Worm (Caenorhabditis elegans) whole organism, L4 larva: ENCODE data around the gene nas-32.

ENCODE experiments used
- aly-2 ChIP-seq: sonication (generic microtip); optimal IDR thresholded peaks from 2 replicates; lab custom pipeline; 2018; ENCODE audit warnings: missing biosample characterization, missing genetic modification characterization
- ceh-28 ChIP-seq: fragments of 150-350 bp; optimal IDR thresholded peaks from 2 replicates; lab custom pipeline; 2014; ENCODE audit warnings: missing biosample characterization, missing genetic modification reagents, missing genetic modification characterization
- ceh-62 ChIP-seq: sonication (generic microtip); optimal IDR thresholded peaks from 2 replicates; lab custom pipeline; 2017; ENCODE audit warnings: missing biosample characterization, missing genetic modification characterization
- dpl-1 ChIP-seq: fragments of 150-350 bp; optimal IDR thresholded peaks from 2 replicates; lab custom pipeline; 2014; ENCODE audit warnings: missing biosample characterization, missing genetic modification reagents, missing genetic modification characterization
- duxl-1 ChIP-seq: sonication (generic microtip); optimal IDR thresholded peaks from 2 replicates; lab custom pipeline; 2016; ENCODE audit warnings: mild to moderate bottlenecking, missing genetic modification characterization, moderate library complexity, missing compliant biosample characterization; ENCODE audit not compliant: poor library complexity
- egl-27 ChIP-seq: sonication (generic microtip); optimal IDR thresholded peaks from 3 replicates; lab custom pipeline; 2017; ENCODE audit warnings: missing biosample characterization, missing genetic modification reagents, missing genetic modification characterization
- lin-39 ChIP-seq: fragments of 150-350 bp; optimal IDR thresholded peaks from 2 replicates; lab custom pipeline; 2014; ENCODE audit warnings: missing biosample characterization, missing genetic modification reagents, missing genetic modification characterization
- lir-3 ChIP-seq: sonication (generic microtip); optimal IDR thresholded peaks from 2 replicates; lab custom pipeline; 2016; ENCODE audit warnings: mild to moderate bottlenecking, missing genetic modification characterization, missing compliant biosample characterization
- nhr-76 ChIP-seq: fragments of 150-350 bp; optimal IDR thresholded peaks from 2 replicates; lab custom pipeline; 2014; ENCODE audit warnings: missing biosample characterization, missing genetic modification characterization
- unc-62 ChIP-seq, 3 experiments: fragments of 150-350 bp in 1 of 3; sonication (generic microtip); optimal IDR thresholded peaks in 2 of 3; peaks in 1 of 3; 1 replicate in 1 of 3; 2 replicates in 2 of 3; lab custom pipeline; 2014 to 2017; ENCODE audit warnings: missing biosample characterization in 3 of 3, missing genetic modification characterization in 3 of 3, missing genetic modification reagents in 3 of 3, missing genotype in 1 of 3
- ztf-11 ChIP-seq: fragments of 150-350 bp; optimal IDR thresholded peaks from 2 replicates; lab custom pipeline; 2014; ENCODE audit warnings: missing biosample characterization, missing genetic modification characterization

DNA sequence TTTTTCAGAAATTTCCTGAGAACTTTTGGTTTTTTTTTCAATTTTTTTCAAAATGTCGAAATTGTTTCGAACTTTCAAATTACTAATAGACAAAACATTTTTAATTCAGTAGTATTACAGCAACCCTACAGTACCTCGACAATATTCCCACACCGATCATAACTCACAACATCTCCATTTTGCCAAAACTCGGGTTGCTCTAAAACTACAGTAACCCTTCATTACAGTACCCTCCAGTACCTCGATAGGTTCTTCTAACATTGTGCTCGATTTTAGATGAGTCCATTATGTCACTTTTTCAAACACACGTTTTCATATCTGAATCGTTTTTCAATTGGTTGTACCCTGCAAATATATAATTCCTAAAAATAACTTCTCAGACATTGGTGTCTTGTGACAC, 49.9 kb downstream of the nas-32 start:
- TF ChIP-seq unc-62 (GFP tag; optimal IDR thresholded peaks at IDR 0.05 in 1 of 2; lab: Kevin White, UChicago) = no peak
- TF ChIP-seq unc-62 (tag; optimal IDR thresholded peaks at IDR 0.05; lab: Kevin White, UChicago) = no peak
- TF ChIP-seq ztf-11 (tag; lab: Kevin White, UChicago) = no peak
- no peak for TF ChIP-seq nhr-76 (tag; lab: Kevin White, UChicago)
- no peak for TF ChIP-seq duxl-1 (tag; lab: Kevin White, UChicago)
- TF ChIP-seq dpl-1 (GFP tag; lab: Kevin White, UChicago) = no peak
- no peak for TF ChIP-seq ceh-28 (tag; lab: Kevin White, UChicago)
- no peak for TF ChIP-seq egl-27 (tag; lab: Kevin White, UChicago)
- TF ChIP-seq aly-2 (tag; lab: Kevin White, UChicago) = no peak
- no peak for TF ChIP-seq ceh-62 (tag; lab: Kevin White, UChicago)
- TF ChIP-seq lin-39 (tag; lab: Kevin White, UChicago) = no peak
- no peak for TF ChIP-seq lir-3 (tag; lab: Kevin White, UChicago)
